Fruit fly (Drosophila melanogaster) whole organism, adult: Measurements from ENCODE around the gene CG8206.

ENCODE experiments used
- CG11617 ChIP-seq: fragments of 200-800 bp; sonication (Bioruptor generic); optimal IDR thresholded peaks from 2 replicates; lab custom pipeline; 2017; ENCODE audit warnings: mild to moderate bottlenecking, missing biosample characterization, missing genetic modification reagents, missing genetic modification characterization
- CG12768 ChIP-seq: fragments of 200-800 bp; sonication (Bioruptor generic); optimal IDR thresholded peaks from 2 replicates; lab custom pipeline; 2017; ENCODE audit warnings: missing biosample characterization, missing genetic modification characterization, mild to moderate bottlenecking, moderate library complexity, missing genetic modification reagents
- CG14711 ChIP-seq: fragments of 200-800 bp; sonication (Bioruptor generic); optimal IDR thresholded peaks from 2 replicates; lab custom pipeline; 2018; ENCODE audit warnings: missing biosample characterization, mild to moderate bottlenecking, missing genetic modification characterization, moderate library complexity
- CG1620 ChIP-seq: fragments of 200-800 bp; sonication (Bioruptor generic); optimal IDR thresholded peaks from 2 replicates; lab custom pipeline; 2016; ENCODE audit warnings: missing biosample characterization, missing genetic modification characterization
- CG33017 ChIP-seq: fragments of 200-800 bp; sonication (Bioruptor generic); optimal IDR thresholded peaks from 2 replicates; lab custom pipeline; 2018; ENCODE audit warnings: missing biosample characterization, mild to moderate bottlenecking, missing genetic modification characterization, moderate library complexity
- CG5204 ChIP-seq: fragments of 200-800 bp; sonication (Bioruptor generic); optimal IDR thresholded peaks from 2 replicates; lab custom pipeline; 2016; ENCODE audit warnings: missing biosample characterization, missing genetic modification characterization
- CG7045 ChIP-seq: fragments of 200-800 bp; sonication (Bioruptor generic); optimal IDR thresholded peaks from 2 replicates; lab custom pipeline; 2017; ENCODE audit warnings: missing biosample characterization, mild to moderate bottlenecking, missing genetic modification characterization
- CG7101 ChIP-seq: fragments of 200-800 bp; sonication (Bioruptor generic); optimal IDR thresholded peaks from 2 replicates; lab custom pipeline; 2018; ENCODE audit warnings: missing biosample characterization, mild to moderate bottlenecking, missing genetic modification characterization, moderate library complexity
- Clk ChIP-seq: fragments of 200-800 bp; sonication (Bioruptor generic); optimal IDR thresholded peaks from 2 replicates; lab custom pipeline; 2017; ENCODE audit warnings: missing biosample characterization, missing genetic modification characterization
- Crg-1 ChIP-seq: fragments of 200-800 bp; sonication (Bioruptor generic); optimal IDR thresholded peaks from 2 replicates; lab custom pipeline; 2016; ENCODE audit warnings: missing biosample characterization, missing genetic modification characterization
- Hr96 ChIP-seq: fragments of 200-800 bp; sonication (Bioruptor generic); optimal IDR thresholded peaks from 2 replicates; lab custom pipeline; 2016; ENCODE audit warnings: missing biosample characterization, missing genetic modification characterization
- Mnt ChIP-seq: fragments of 200-800 bp; sonication (Bioruptor generic); optimal IDR thresholded peaks from 2 replicates; lab custom pipeline; 2016; ENCODE audit warnings: missing biosample characterization, mild to moderate bottlenecking, missing genetic modification characterization
- bab1 ChIP-seq: fragments of 200-800 bp; sonication (Bioruptor generic); optimal IDR thresholded peaks from 3 replicates; lab custom pipeline; 2019; ENCODE audit warnings: missing biosample characterization, mild to moderate bottlenecking, missing genetic modification characterization, moderate library complexity
- cic ChIP-seq: fragments of 200-800 bp; sonication (Bioruptor generic); optimal IDR thresholded peaks from 2 replicates; lab custom pipeline; 2017; ENCODE audit warnings: missing biosample characterization, mild to moderate bottlenecking, missing genetic modification characterization, moderate library complexity
- cnc ChIP-seq, 2 experiments: fragments of >200 bp; optimal IDR thresholded peaks; 2 replicates each; lab custom pipeline; 2017
- kay ChIP-seq: fragments of 200-800 bp; sonication (Bioruptor generic); peaks from one replicate; lab custom pipeline; 2016; ENCODE audit warnings: missing biosample characterization, missing genetic modification characterization, borderline replicate concordance
- ovo ChIP-seq: fragments of 200-800 bp; sonication (Bioruptor generic); optimal IDR thresholded peaks from 2 replicates; lab custom pipeline; 2016; ENCODE audit warnings: missing biosample characterization, missing genetic modification characterization
- pad ChIP-seq: fragments of 200-800 bp; sonication (Bioruptor generic); optimal IDR thresholded peaks from 3 replicates; lab custom pipeline; 2017; ENCODE audit warnings: missing biosample characterization, missing genetic modification characterization, mild to moderate bottlenecking, moderate library complexity, missing genetic modification reagents
- tj ChIP-seq: fragments of 200-800 bp; sonication (Bioruptor generic); optimal IDR thresholded peaks from 3 replicates; lab custom pipeline; 2017; ENCODE audit warnings: missing biosample characterization, mild to moderate bottlenecking, missing genetic modification characterization, moderate library complexity
- toe ChIP-seq: fragments of 200-800 bp; sonication (Bioruptor generic); optimal IDR thresholded peaks from 2 replicates; lab custom pipeline; 2016; ENCODE audit warnings: missing biosample characterization, missing genetic modification characterization

The CG8206 gene

DNA sequence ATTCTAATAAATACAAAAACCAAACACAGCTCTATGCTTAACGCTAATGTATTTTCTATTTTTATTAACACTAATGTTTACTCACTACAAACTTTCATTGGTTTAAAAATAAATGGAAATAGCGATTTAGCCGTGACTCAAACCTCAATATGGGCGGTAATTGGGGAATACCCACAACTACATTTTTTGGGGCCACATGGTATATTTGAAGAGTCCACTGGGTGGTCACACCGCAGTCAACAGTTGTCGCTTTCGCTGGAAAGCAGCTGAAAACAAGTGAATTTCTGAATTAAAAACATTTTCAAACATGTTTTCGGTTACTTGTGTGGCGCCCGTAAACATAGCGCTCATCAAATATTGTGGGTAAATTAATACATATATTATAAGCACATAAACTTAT lies 9.9 kb downstream of the CG8206 start, which contains the start of gene Mvd:
Mvd (plus strand) TSS at position 222 of the 400 bp plus-strand sequence.
- TF ChIP-seq bab1 (GFP tag; lab: Kevin White, UChicago) (peak; percentile 68), CG11617 (GFP tag; lab: Kevin White, UChicago) (no peak), Mnt (GFP tag; lab: Kevin White, UChicago) (peak; percentile 85), CG12768 (GFP tag; lab: Kevin White, UChicago) (no peak), toe (no peak), CG1620 (peak; percentile 37), ovo (GFP tag; lab: Kevin White, UChicago) (peak; percentile 2), kay (peak; percentile 93), tj (GFP tag; lab: Kevin White, UChicago) (no peak), CG7101 (tag; lab: Kevin White, UChicago) (peak; percentile 4)

dm6 chrX:15756018-15756417 lies 17.0 kb downstream of the CG8206 start, which contains the start of gene CG8260:
Gene CG8260, plus strand, starts transcription at chrX:15756318.
- no peak for TF ChIP-seq CG5204 (GFP tag; lab: Kevin White, UChicago)
- TF ChIP-seq CG12768 (GFP tag; lab: Kevin White, UChicago), result no peak
- no peak for TF ChIP-seq Crg-1 (GFP tag; lab: Kevin White, UChicago)
- no peak for TF ChIP-seq CG14711 (tag; lab: Kevin White, UChicago)
- TF ChIP-seq CG1620, result no peak
- no peak for TF ChIP-seq bab1 (GFP tag; lab: Kevin White, UChicago)
- TF ChIP-seq tj (GFP tag; lab: Kevin White, UChicago), result no peak
- no peak for TF ChIP-seq cic (GFP tag; lab: Kevin White, UChicago)
- TF ChIP-seq kay, result no peak
- no peak for TF ChIP-seq CG7101 (tag; lab: Kevin White, UChicago)
- no peak for TF ChIP-seq toe
- TF ChIP-seq CG33017 (tag; lab: Kevin White, UChicago), result no peak
- no peak for TF ChIP-seq CG7045 (GFP tag; lab: Kevin White, UChicago)
- no peak for TF ChIP-seq Hr96 (GFP tag; lab: Kevin White, UChicago)
- TF ChIP-seq ovo (GFP tag; lab: Kevin White, UChicago), result no peak
- TF ChIP-seq Clk, result no peak
- no peak for TF ChIP-seq cnc (optimal IDR thresholded peaks at IDR 0.05; lab: Kevin White, UChicago)
- no peak for TF ChIP-seq pad (GFP tag; lab: Kevin White, UChicago)
- TF ChIP-seq CG11617 (GFP tag; lab: Kevin White, UChicago), result no peak

DNA sequence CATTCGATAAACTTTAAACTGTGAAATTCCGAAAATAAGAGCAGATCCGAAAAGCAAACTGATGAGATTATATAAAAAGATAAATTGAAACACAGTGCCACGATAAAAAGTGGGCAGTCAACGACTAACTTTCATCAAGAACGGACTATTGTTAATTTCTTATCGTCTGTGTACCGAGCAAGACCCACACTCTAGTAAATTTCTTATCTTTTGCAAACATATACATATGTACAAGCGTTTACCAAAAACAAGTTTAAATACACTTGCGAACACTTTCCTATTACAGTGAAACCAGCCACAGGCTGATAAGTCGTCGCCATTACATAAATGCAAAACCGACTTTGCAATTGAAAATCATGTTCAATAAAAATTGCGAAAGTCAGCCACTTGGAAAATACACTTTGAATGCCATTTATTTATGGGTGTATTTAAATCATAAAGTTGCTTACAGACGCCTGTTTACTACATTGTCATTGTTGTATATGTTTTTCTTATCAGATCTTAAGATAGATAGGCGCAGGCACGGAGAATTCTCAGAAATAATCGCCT lies 19.7 kb downstream of the CG8206 start:
- TF ChIP-seq CG7101 (tag; lab: Kevin White, UChicago), result peak; percentile 32
- TF ChIP-seq Mnt (GFP tag; lab: Kevin White, UChicago), result peak; percentile 22
- TF ChIP-seq CG12768 (GFP tag; lab: Kevin White, UChicago), result no peak
- TF ChIP-seq cic (GFP tag; lab: Kevin White, UChicago), result peak; percentile 26
- TF ChIP-seq Crg-1 (GFP tag; lab: Kevin White, UChicago), result peak; percentile 5
- peak; percentile 47 for TF ChIP-seq kay

dm6 chrX:15759752-15760446 lies 20.9 kb downstream of the CG8206 start:
- TF ChIP-seq CG14711 (tag; lab: Kevin White, UChicago), result no peak
- TF ChIP-seq tj (GFP tag; lab: Kevin White, UChicago), result peak; percentile 27

DNA sequence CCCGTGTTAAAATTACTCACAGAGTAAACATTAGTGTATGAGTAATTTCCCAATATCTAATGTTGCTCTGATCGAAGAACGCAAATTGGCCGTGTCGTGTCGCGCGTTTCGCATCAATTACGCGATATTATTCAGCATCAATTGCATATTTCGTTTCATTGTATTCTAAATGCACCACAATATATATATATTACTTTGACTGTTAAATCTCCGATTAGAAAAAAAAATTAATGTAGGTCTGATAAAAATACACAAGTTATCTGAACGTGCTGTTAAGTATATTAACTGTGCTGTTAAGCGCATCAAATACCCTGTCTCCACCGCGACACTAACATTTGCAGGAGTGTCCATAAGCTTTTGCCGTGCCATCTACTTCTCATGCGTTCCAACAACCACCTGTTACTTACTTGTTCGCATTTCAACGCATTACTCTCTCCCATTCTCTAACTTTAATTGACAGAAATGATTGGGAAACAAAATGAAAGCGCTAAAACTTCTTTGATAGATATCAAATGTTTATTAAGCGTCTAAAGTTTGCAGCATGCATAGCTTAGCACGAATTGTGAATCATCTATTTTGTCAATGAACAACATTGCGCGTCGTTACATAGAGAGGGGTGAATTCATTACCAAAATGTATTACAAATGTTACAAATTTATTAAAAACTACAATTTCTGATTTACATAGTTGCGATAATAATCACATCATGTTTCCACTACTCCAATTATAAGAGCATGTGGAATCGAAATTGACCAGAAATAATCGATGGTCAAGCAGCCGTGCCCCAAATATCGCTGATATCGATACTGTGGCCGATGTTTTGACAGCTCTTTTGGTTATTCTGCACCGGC lies 21.6 kb downstream of the CG8206 start, which contains the start of the genes Graf and mRpL3:
Graf (minus strand) TSS at position 287 of the 851 bp plus-strand sequence.
mRpL3 (plus strand) TSS at position 802 of the 851 bp plus-strand sequence.
- no peak for TF ChIP-seq CG5204 (GFP tag; lab: Kevin White, UChicago)
- peak; percentile 6 for TF ChIP-seq bab1 (GFP tag; lab: Kevin White, UChicago)
- peak; percentile 3 for TF ChIP-seq pad (GFP tag; lab: Kevin White, UChicago)
- peak; percentile 97 for TF ChIP-seq kay

dm6 chrX:15761298-15761640 lies 22.2 kb downstream of the CG8206 start:
- TF ChIP-seq Mnt (GFP tag; lab: Kevin White, UChicago) (peak; percentile 23), kay (peak; percentile 45), CG14711 (tag; lab: Kevin White, UChicago) (no peak), cnc (optimal IDR thresholded peaks at IDR 0.05; lab: Kevin White, UChicago) (no peak)

DNA sequence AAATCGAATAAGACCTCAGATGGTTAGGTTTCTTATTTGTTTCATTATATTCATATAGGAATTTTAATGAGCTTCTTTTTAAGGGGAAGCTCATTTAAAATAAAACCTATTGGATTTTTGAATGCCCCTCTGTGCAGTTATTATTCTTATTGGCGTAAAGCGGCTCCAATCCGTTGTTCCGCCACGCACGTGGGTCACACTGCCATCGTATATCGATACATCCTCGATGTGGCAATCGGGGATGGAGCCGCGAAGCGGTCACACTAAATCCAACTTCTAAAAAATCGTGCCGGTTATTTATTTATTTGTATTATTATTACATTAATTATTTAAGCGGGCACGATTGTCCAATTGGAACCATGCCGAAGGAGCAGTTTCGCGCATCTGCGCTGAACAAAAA lies 23.7 kb downstream of the CG8206 start, which contains the start of gene Polr3A:
Polr3A (plus strand) TSS at position 234 of the 400 bp plus-strand sequence.
- TF ChIP-seq cic (GFP tag; lab: Kevin White, UChicago) (no peak), CG33017 (tag; lab: Kevin White, UChicago) (no peak), CG7101 (tag; lab: Kevin White, UChicago) (no peak), CG14711 (tag; lab: Kevin White, UChicago) (no peak), Crg-1 (GFP tag; lab: Kevin White, UChicago) (no peak), Mnt (GFP tag; lab: Kevin White, UChicago) (peak; percentile 92), tj (GFP tag; lab: Kevin White, UChicago) (no peak), bab1 (GFP tag; lab: Kevin White, UChicago) (peak; percentile 48), CG5204 (GFP tag; lab: Kevin White, UChicago) (no peak), CG11617 (GFP tag; lab: Kevin White, UChicago) (no peak)
